Fruit fly (Drosophila melanogaster) whole organism, pupa: ENCODE measurements around the gene Osi2.
A peak's percentile ranks its signal among the peaks of the same experiment; 100 is the strongest.

Source experiments
- CG10348 ChIP-seq: fragments of 200-800 bp; sonication (Bioruptor generic); IDR thresholded peaks from 2 replicates; pipeline ENCODE4 v1.3.6; 2022; ENCODE audit warnings: missing biosample characterization, missing genetic modification characterization
- CG12605 ChIP-seq: fragments of 200-800 bp; sonication (Bioruptor generic); IDR thresholded peaks from 2 replicates; pipeline ENCODE4 v1.3.6; 2022; ENCODE audit warnings: missing biosample characterization, missing genetic modification characterization
- CG13204 ChIP-seq: fragments of 200-800 bp; sonication (Bioruptor generic); optimal IDR thresholded peaks from 2 replicates; lab custom pipeline; 2018; ENCODE audit warnings: missing biosample characterization, mild to moderate bottlenecking, missing genetic modification characterization, moderate library complexity
- CG14655 ChIP-seq: fragments of 200-800 bp; sonication (Bioruptor generic); optimal IDR thresholded peaks from 3 replicates; lab custom pipeline; 2017; ENCODE audit warnings: mild to moderate bottlenecking, missing biosample characterization, missing genetic modification reagents, missing genetic modification characterization
- CG15710 ChIP-seq: fragments of 200-800 bp; sonication (Bioruptor generic); optimal IDR thresholded peaks from 2 replicates; lab custom pipeline; 2018; ENCODE audit warnings: missing biosample characterization, mild to moderate bottlenecking, missing genetic modification characterization, moderate library complexity
- CG17806 ChIP-seq: fragments of 200-800 bp; sonication (Bioruptor generic); optimal IDR thresholded peaks from 2 replicates; lab custom pipeline; 2018; ENCODE audit warnings: missing biosample characterization, mild to moderate bottlenecking, missing genetic modification characterization, moderate library complexity
- CG32121 ChIP-seq: fragments of 200-800 bp; sonication (Bioruptor generic); IDR thresholded peaks from 2 replicates; pipeline ENCODE4 v1.3.6; 2022; ENCODE audit warnings: missing biosample characterization, missing genetic modification characterization
- CG34367 ChIP-seq: fragments of 200-800 bp; sonication (Bioruptor generic); optimal IDR thresholded peaks from 2 replicates; lab custom pipeline; 2018; ENCODE audit warnings: missing biosample characterization, mild to moderate bottlenecking, missing genetic modification characterization
- CG4496 ChIP-seq: fragments of 200-800 bp; sonication (Bioruptor generic); IDR thresholded peaks from 3 replicates; pipeline ENCODE4 v1.3.6; 2022; ENCODE audit warnings: missing biosample characterization, missing genetic modification characterization
- CG8159 ChIP-seq: fragments of 200-800 bp; sonication (Bioruptor generic); optimal IDR thresholded peaks from 3 replicates; lab custom pipeline; 2018; ENCODE audit warnings: missing biosample characterization, mild to moderate bottlenecking, missing genetic modification characterization, moderate library complexity
- CG8301 ChIP-seq: fragments of 200-800 bp; sonication (Bioruptor generic); optimal IDR thresholded peaks from 2 replicates; lab custom pipeline; 2018; ENCODE audit warnings: missing biosample characterization, mild to moderate bottlenecking, missing genetic modification characterization
- CG9948 ChIP-seq: fragments of 200-800 bp; sonication (Bioruptor generic); optimal IDR thresholded peaks from 2 replicates; lab custom pipeline; 2018; ENCODE audit warnings: missing biosample characterization, mild to moderate bottlenecking, missing genetic modification characterization, moderate library complexity
- D1 ChIP-seq: fragments of 200-800 bp; sonication (Bioruptor generic); optimal IDR thresholded peaks from 2 replicates; lab custom pipeline; 2018; ENCODE audit warnings: missing biosample characterization, mild to moderate bottlenecking, missing genetic modification characterization, moderate library complexity
- EcR ChIP-seq: fragments of 200-800 bp; sonication (Bioruptor generic); optimal IDR thresholded peaks from 3 replicates; lab custom pipeline; 2019; ENCODE audit warnings: missing biosample characterization, missing genetic modification characterization, mild to moderate bottlenecking, moderate library complexity, missing genetic modification reagents
- Ets98B ChIP-seq: fragments of 200-800 bp; sonication (Bioruptor generic); IDR thresholded peaks from 2 replicates; pipeline ENCODE4 v1.3.6; 2022; ENCODE audit warnings: missing biosample characterization, missing genetic modification characterization
- Pif1A ChIP-seq: fragments of 200-800 bp; sonication (Bioruptor generic); optimal IDR thresholded peaks from 3 replicates; lab custom pipeline; 2016; ENCODE audit warnings: missing biosample characterization, missing genetic modification characterization
- Pif1B ChIP-seq: fragments of 200-800 bp; sonication (Bioruptor generic); optimal IDR thresholded peaks from 3 replicates; lab custom pipeline; 2016; ENCODE audit warnings: missing biosample characterization, missing genetic modification characterization
- Snoo ChIP-seq: fragments of 200-800 bp; sonication (Bioruptor generic); optimal IDR thresholded peaks from 3 replicates; lab custom pipeline; 2017; ENCODE audit warnings: missing biosample characterization, mild to moderate bottlenecking, missing genetic modification characterization, inconsistent platforms
- fd96Ca ChIP-seq: fragments of 200-800 bp; sonication (Bioruptor generic); IDR thresholded peaks from 3 replicates; pipeline ENCODE4 v1.3.6; 2022; ENCODE audit warnings: missing biosample characterization, missing genetic modification characterization
- gl ChIP-seq: fragments of 200-800 bp; sonication (Bioruptor generic); optimal IDR thresholded peaks from 2 replicates; lab custom pipeline; 2018; ENCODE audit warnings: missing biosample characterization, mild to moderate bottlenecking, missing genetic modification characterization
- rn ChIP-seq: fragments of 200-800 bp; sonication (Bioruptor generic); IDR thresholded peaks from 2 replicates; pipeline ENCODE4 v1.3.6; 2022; ENCODE audit warnings: missing biosample characterization, missing genetic modification characterization

Osi2 gene

dm6 chr3R:6254875-6255274 is 45.7 kb downstream of the Osi2 start, which contains the start of gene Osi8:
Gene Osi8, plus strand, starts transcription at chr3R:6255175.
- TF ChIP-seq CG15710 (tag; lab: Kevin White, UChicago) (no peak), CG12605 (no peak), D1 (tag; lab: Kevin White, UChicago) (no peak), CG17806 (tag; lab: Kevin White, UChicago) (no peak), rn (no peak), CG8301 (tag; lab: Kevin White, UChicago) (no peak), CG9948 (tag; lab: Kevin White, UChicago) (no peak), CG4496 (GFP tag; lab: Robert Waterston, UW) (no peak), Snoo (tag; lab: Kevin White, UChicago) (no peak), CG13204 (no peak), CG14655 (no peak), gl (tag; lab: Kevin White, UChicago) (no peak), CG34367 (tag; lab: Kevin White, UChicago) (no peak), fd96Ca (GFP tag; lab: Robert Waterston, UW) (no peak), CG32121 (GFP tag; lab: Robert Waterston, UW) (no peak), EcR (no peak), Pif1B (GFP tag; lab: Kevin White, UChicago) (no peak), Pif1A (GFP tag; lab: Kevin White, UChicago) (no peak), Ets98B (GFP tag; lab: Robert Waterston, UW) (no peak), CG10348 (no peak)

- TF ChIP-seq fd96Ca (GFP tag; lab: Robert Waterston, UW) (no peak), Snoo (tag; lab: Kevin White, UChicago) (no peak), CG13204 (peak; percentile 86), D1 (tag; lab: Kevin White, UChicago) (no peak), Ets98B (GFP tag; lab: Robert Waterston, UW) (peak; percentile 14; the same call in 1 of the 2 replicates), CG34367 (tag; lab: Kevin White, UChicago) (no peak), CG14655 (no peak), CG8159 (tag; lab: Kevin White, UChicago) (no peak), Pif1B (GFP tag; lab: Kevin White, UChicago) (no peak), CG10348 (no peak), CG12605 (no peak), Pif1A (GFP tag; lab: Kevin White, UChicago) (no peak), CG8301 (tag; lab: Kevin White, UChicago) (no peak), CG17806 (tag; lab: Kevin White, UChicago) (no peak), CG4496 (GFP tag; lab: Robert Waterston, UW) (peak; percentile 71; the same call in 2 of the 3 replicates)
Measured at dm6 chr3R:6259837-6260236, 50.7 kb downstream of the Osi2 start, which contains the start of gene Osi9. Gene Osi9, plus strand, starts transcription at chr3R:6260211.
